Fruit fly (Drosophila melanogaster): ENCODE results near the gene CG14309.

- TF ChIP-seq insv (optimal IDR thresholded peaks at IDR 0.05) (no peak), ttk (optimal IDR thresholded peaks at IDR 0.05) (no peak), Myc (optimal IDR thresholded peaks at IDR 0.05) (no peak)
Observed at dm6 chr3R:18398460-18398901, 13.6 kb upstream of the CG14309 start.
